Fruit fly (Drosophila melanogaster) whole organism, pupa: Measurements from ENCODE around the gene CG10550.

Source experiments
- CG10348 ChIP-seq: fragments of 200-800 bp; sonication (Bioruptor generic); IDR thresholded peaks from 2 replicates; pipeline ENCODE4 v1.3.6; 2022; ENCODE audit warnings: missing biosample characterization, missing genetic modification characterization
- CG12605 ChIP-seq: fragments of 200-800 bp; sonication (Bioruptor generic); IDR thresholded peaks from 2 replicates; pipeline ENCODE4 v1.3.6; 2022; ENCODE audit warnings: missing biosample characterization, missing genetic modification characterization
- CG13204 ChIP-seq: fragments of 200-800 bp; sonication (Bioruptor generic); optimal IDR thresholded peaks from 2 replicates; lab custom pipeline; 2018; ENCODE audit warnings: missing biosample characterization, mild to moderate bottlenecking, missing genetic modification characterization, moderate library complexity
- CG14655 ChIP-seq: fragments of 200-800 bp; sonication (Bioruptor generic); optimal IDR thresholded peaks from 3 replicates; lab custom pipeline; 2017; ENCODE audit warnings: mild to moderate bottlenecking, missing biosample characterization, missing genetic modification reagents, missing genetic modification characterization
- CG15710 ChIP-seq: fragments of 200-800 bp; sonication (Bioruptor generic); optimal IDR thresholded peaks from 2 replicates; lab custom pipeline; 2018; ENCODE audit warnings: missing biosample characterization, mild to moderate bottlenecking, missing genetic modification characterization, moderate library complexity
- CG17806 ChIP-seq: fragments of 200-800 bp; sonication (Bioruptor generic); optimal IDR thresholded peaks from 2 replicates; lab custom pipeline; 2018; ENCODE audit warnings: missing biosample characterization, mild to moderate bottlenecking, missing genetic modification characterization, moderate library complexity
- CG32121 ChIP-seq: fragments of 200-800 bp; sonication (Bioruptor generic); IDR thresholded peaks from 2 replicates; pipeline ENCODE4 v1.3.6; 2022; ENCODE audit warnings: missing biosample characterization, missing genetic modification characterization
- CG34367 ChIP-seq: fragments of 200-800 bp; sonication (Bioruptor generic); optimal IDR thresholded peaks from 2 replicates; lab custom pipeline; 2018; ENCODE audit warnings: missing biosample characterization, mild to moderate bottlenecking, missing genetic modification characterization
- CG4496 ChIP-seq: fragments of 200-800 bp; sonication (Bioruptor generic); IDR thresholded peaks from 3 replicates; pipeline ENCODE4 v1.3.6; 2022; ENCODE audit warnings: missing biosample characterization, missing genetic modification characterization
- CG8159 ChIP-seq: fragments of 200-800 bp; sonication (Bioruptor generic); optimal IDR thresholded peaks from 3 replicates; lab custom pipeline; 2018; ENCODE audit warnings: missing biosample characterization, mild to moderate bottlenecking, missing genetic modification characterization, moderate library complexity
- CG8301 ChIP-seq: fragments of 200-800 bp; sonication (Bioruptor generic); optimal IDR thresholded peaks from 2 replicates; lab custom pipeline; 2018; ENCODE audit warnings: missing biosample characterization, mild to moderate bottlenecking, missing genetic modification characterization
- CG9948 ChIP-seq: fragments of 200-800 bp; sonication (Bioruptor generic); optimal IDR thresholded peaks from 2 replicates; lab custom pipeline; 2018; ENCODE audit warnings: missing biosample characterization, mild to moderate bottlenecking, missing genetic modification characterization, moderate library complexity
- D1 ChIP-seq: fragments of 200-800 bp; sonication (Bioruptor generic); optimal IDR thresholded peaks from 2 replicates; lab custom pipeline; 2018; ENCODE audit warnings: missing biosample characterization, mild to moderate bottlenecking, missing genetic modification characterization, moderate library complexity
- EcR ChIP-seq: fragments of 200-800 bp; sonication (Bioruptor generic); optimal IDR thresholded peaks from 3 replicates; lab custom pipeline; 2019; ENCODE audit warnings: missing biosample characterization, missing genetic modification characterization, mild to moderate bottlenecking, moderate library complexity, missing genetic modification reagents
- Ets98B ChIP-seq: fragments of 200-800 bp; sonication (Bioruptor generic); IDR thresholded peaks from 2 replicates; pipeline ENCODE4 v1.3.6; 2022; ENCODE audit warnings: missing biosample characterization, missing genetic modification characterization
- Pif1A ChIP-seq: fragments of 200-800 bp; sonication (Bioruptor generic); optimal IDR thresholded peaks from 3 replicates; lab custom pipeline; 2016; ENCODE audit warnings: missing biosample characterization, missing genetic modification characterization
- Pif1B ChIP-seq: fragments of 200-800 bp; sonication (Bioruptor generic); optimal IDR thresholded peaks from 3 replicates; lab custom pipeline; 2016; ENCODE audit warnings: missing biosample characterization, missing genetic modification characterization
- Snoo ChIP-seq: fragments of 200-800 bp; sonication (Bioruptor generic); optimal IDR thresholded peaks from 3 replicates; lab custom pipeline; 2017; ENCODE audit warnings: missing biosample characterization, mild to moderate bottlenecking, missing genetic modification characterization, inconsistent platforms
- fd96Ca ChIP-seq: fragments of 200-800 bp; sonication (Bioruptor generic); IDR thresholded peaks from 3 replicates; pipeline ENCODE4 v1.3.6; 2022; ENCODE audit warnings: missing biosample characterization, missing genetic modification characterization
- gl ChIP-seq: fragments of 200-800 bp; sonication (Bioruptor generic); optimal IDR thresholded peaks from 2 replicates; lab custom pipeline; 2018; ENCODE audit warnings: missing biosample characterization, mild to moderate bottlenecking, missing genetic modification characterization
- rn ChIP-seq: fragments of 200-800 bp; sonication (Bioruptor generic); IDR thresholded peaks from 2 replicates; pipeline ENCODE4 v1.3.6; 2022; ENCODE audit warnings: missing biosample characterization, missing genetic modification characterization

The CG10550 gene

dm6 chr3R:25287128-25287527, 21.1 kb downstream of the CG10550 start, which contains the start of gene CG13658:
Gene CG13658, plus strand, starts transcription at chr3R:25287474.
- TF ChIP-seq CG17806 (tag; lab: Kevin White, UChicago) (no peak), rn (GFP tag; lab: Robert Waterston, UW) (no peak), CG8301 (tag; lab: Kevin White, UChicago) (no peak), Pif1A (GFP tag; lab: Kevin White, UChicago) (no peak), CG8159 (tag; lab: Kevin White, UChicago) (no peak), CG32121 (GFP tag; lab: Robert Waterston, UW) (no peak), fd96Ca (GFP tag; lab: Robert Waterston, UW) (no peak), Ets98B (GFP tag; lab: Robert Waterston, UW) (no peak), CG13204 (GFP tag; lab: Kevin White, UChicago) (no peak), EcR (GFP tag; lab: Kevin White, UChicago) (no peak), gl (tag; lab: Kevin White, UChicago) (no peak), CG34367 (tag; lab: Kevin White, UChicago) (no peak)

dm6 chr3R:25285173-25285572, 23.0 kb downstream of the CG10550 start, which contains the start of gene CG31104:
Gene CG31104, plus strand, starts transcription at chr3R:25285473.
- TF ChIP-seq Ets98B (GFP tag; lab: Robert Waterston, UW), result no peak
- no peak for TF ChIP-seq CG32121 (GFP tag; lab: Robert Waterston, UW)
- no peak for TF ChIP-seq CG8159 (tag; lab: Kevin White, UChicago)
- no peak for TF ChIP-seq CG34367 (tag; lab: Kevin White, UChicago)
- no peak for TF ChIP-seq CG12605 (GFP tag; lab: Robert Waterston, UW)
- TF ChIP-seq D1 (tag; lab: Kevin White, UChicago), result no peak
- TF ChIP-seq CG10348 (GFP tag; lab: Robert Waterston, UW), result no peak
- no peak for TF ChIP-seq Pif1B (GFP tag; lab: Kevin White, UChicago)
- TF ChIP-seq fd96Ca (GFP tag; lab: Robert Waterston, UW), result no peak
- no peak for TF ChIP-seq CG4496 (GFP tag; lab: Robert Waterston, UW)
- TF ChIP-seq Pif1A (GFP tag; lab: Kevin White, UChicago), result no peak
- no peak for TF ChIP-seq CG9948
- no peak for TF ChIP-seq CG14655 (GFP tag; lab: Kevin White, UChicago)
- TF ChIP-seq CG8301 (tag; lab: Kevin White, UChicago), result no peak

DNA sequence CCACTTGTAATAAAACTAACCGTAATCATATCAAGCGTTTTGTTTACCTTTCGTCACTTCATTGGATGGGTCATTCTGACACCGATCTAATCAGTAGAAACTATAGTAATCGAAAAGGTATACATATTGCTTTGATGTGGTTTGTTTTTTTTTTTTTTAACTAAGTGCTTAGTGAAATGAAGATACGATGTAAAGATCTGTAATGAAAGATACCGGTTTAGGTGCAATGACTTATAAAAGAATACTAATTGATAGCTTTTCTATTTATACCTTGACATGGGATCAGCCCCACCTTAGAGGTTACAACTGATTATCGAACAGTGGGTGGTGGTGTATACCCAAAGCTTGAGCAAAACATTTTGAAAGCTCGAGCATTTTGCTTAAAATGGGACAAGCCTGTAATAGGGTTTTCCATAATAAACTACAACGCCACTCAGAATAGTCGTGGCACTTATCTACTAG, 25.0 kb downstream of the CG10550 start, which contains the start of gene CG31300:
TSS of gene CG31300 (plus strand) at position 412 of the 462 bp plus-strand sequence.
- TF ChIP-seq CG13204 (GFP tag; lab: Kevin White, UChicago), result no peak
- TF ChIP-seq CG34367 (tag; lab: Kevin White, UChicago), result no peak
- no peak for TF ChIP-seq EcR (GFP tag; lab: Kevin White, UChicago)
- no peak for TF ChIP-seq CG15710 (tag; lab: Kevin White, UChicago)
- no peak for TF ChIP-seq rn (GFP tag; lab: Robert Waterston, UW)
- TF ChIP-seq D1 (tag; lab: Kevin White, UChicago), result no peak
- no peak for TF ChIP-seq Pif1B (GFP tag; lab: Kevin White, UChicago)
- TF ChIP-seq CG8159 (tag; lab: Kevin White, UChicago), result no peak
- no peak for TF ChIP-seq CG14655 (GFP tag; lab: Kevin White, UChicago)

DNA sequence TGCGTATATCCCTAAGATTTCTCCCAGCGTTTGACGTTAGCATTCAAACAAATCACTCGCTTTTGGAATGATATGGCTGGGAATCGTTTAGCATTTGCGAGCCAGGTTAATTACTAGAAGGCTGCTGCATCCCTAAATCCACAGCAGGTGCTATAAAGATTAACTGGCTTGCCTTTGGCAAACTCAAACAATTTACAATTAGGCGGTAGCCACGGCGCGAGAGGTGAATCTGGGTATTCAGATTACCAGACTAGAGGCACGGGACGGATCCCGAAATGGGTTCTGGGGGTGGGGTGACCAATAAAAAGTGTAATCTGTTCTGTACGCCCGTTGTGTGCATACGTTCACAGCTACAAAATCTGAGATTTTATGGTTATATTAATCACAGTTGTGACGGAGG, 27.0 kb downstream of the CG10550 start, which contains the start of gene CG11892:
TSS of gene CG11892 (plus strand) at position 384 of the 400 bp plus-strand sequence.
- TF ChIP-seq CG9948 (no peak), CG10348 (GFP tag; lab: Robert Waterston, UW) (no peak), Snoo (tag; lab: Kevin White, UChicago) (no peak), CG4496 (GFP tag; lab: Robert Waterston, UW) (no peak), Ets98B (GFP tag; lab: Robert Waterston, UW) (no peak), CG14655 (GFP tag; lab: Kevin White, UChicago) (no peak), CG34367 (tag; lab: Kevin White, UChicago) (no peak), CG13204 (GFP tag; lab: Kevin White, UChicago) (no peak), CG8159 (tag; lab: Kevin White, UChicago) (no peak), EcR (GFP tag; lab: Kevin White, UChicago) (no peak), CG17806 (tag; lab: Kevin White, UChicago) (no peak), CG8301 (tag; lab: Kevin White, UChicago) (no peak), Pif1A (GFP tag; lab: Kevin White, UChicago) (no peak), rn (GFP tag; lab: Robert Waterston, UW) (no peak), CG32121 (GFP tag; lab: Robert Waterston, UW) (no peak), gl (tag; lab: Kevin White, UChicago) (no peak), D1 (tag; lab: Kevin White, UChicago) (no peak)

- TF ChIP-seq D1 (tag; lab: Kevin White, UChicago), result no peak
- peak; percentile 6 for TF ChIP-seq Pif1A (GFP tag; lab: Kevin White, UChicago)
Observed at dm6 chr3R:25279796-25280350, 28.3 kb downstream of the CG10550 start, which contains the start of gene CG10514. Gene CG10514, minus strand, starts transcription at chr3R:25279846.

DNA sequence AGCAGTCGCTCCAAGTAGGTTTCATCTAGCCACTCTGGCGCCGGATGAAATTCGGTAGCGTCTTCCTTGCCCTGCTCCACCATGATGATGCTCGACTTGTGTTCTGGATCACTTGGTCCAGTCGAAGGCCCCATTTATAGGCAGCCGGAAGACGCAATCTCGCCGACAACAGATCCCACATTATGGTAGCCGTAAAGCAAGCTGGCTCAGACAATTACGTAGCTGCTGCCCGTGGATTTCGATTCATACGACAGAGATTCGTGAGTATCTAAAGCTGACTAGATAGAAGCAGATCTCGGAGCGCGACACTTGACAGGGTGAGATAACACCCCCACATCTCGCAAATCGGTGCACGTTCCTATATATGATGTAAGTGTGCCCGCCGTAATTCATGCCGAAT, 31.1 kb downstream of the CG10550 start, which contains the start of gene CG10513:
TSS of gene CG10513 (minus strand) at position 101 of the 400 bp plus-strand sequence.
- no peak for TF ChIP-seq CG8301 (tag; lab: Kevin White, UChicago)
- TF ChIP-seq fd96Ca (GFP tag; lab: Robert Waterston, UW), result no peak
- TF ChIP-seq, all 21 proteins: peak for 0
